Worm (Caenorhabditis elegans) whole organism, late embryonic: ENCODE results near the gene lys-5.

Experiments used
- C08G9.2 ChIP-seq: sonication (generic microtip); optimal IDR thresholded peaks from 2 replicates; lab custom pipeline; 2016; ENCODE audit warnings: mild to moderate bottlenecking, missing genetic modification characterization, moderate library complexity, missing compliant biosample characterization
- F13H6.1 ChIP-seq: sonication (generic microtip); optimal IDR thresholded peaks from 2 replicates; lab custom pipeline; 2016; ENCODE audit warnings: missing genetic modification characterization, missing compliant biosample characterization
- K09A11.1 ChIP-seq: sonication (generic microtip); optimal IDR thresholded peaks from 2 replicates; lab custom pipeline; 2017; ENCODE audit warnings: antibody characterized with exemption, mild to moderate bottlenecking, missing genetic modification characterization, missing compliant biosample characterization; ENCODE audit not compliant: insufficient read depth
- Y22D7AL.16 ChIP-seq: sonication (generic microtip); optimal IDR thresholded peaks from 2 replicates; lab custom pipeline; 2016; ENCODE audit warnings: missing genetic modification characterization, missing compliant biosample characterization
- ama-1 ChIP-seq: fragments of 150-350 bp; optimal IDR thresholded peaks from 2 replicates; lab custom pipeline; 2014
- ceh-18 ChIP-seq: sonication (generic microtip); optimal IDR thresholded peaks from 2 replicates; lab custom pipeline; 2016; ENCODE audit warnings: missing genetic modification characterization, missing compliant biosample characterization
- ceh-2 ChIP-seq: sonication (generic microtip); optimal IDR thresholded peaks from 2 replicates; lab custom pipeline; 2016; ENCODE audit warnings: missing genotype, missing genetic modification characterization, missing compliant biosample characterization
- ceh-22 ChIP-seq: sonication (generic microtip); optimal IDR thresholded peaks from 2 replicates; lab custom pipeline; 2017; ENCODE audit warnings: missing biosample characterization, missing genetic modification characterization
- ceh-30 ChIP-seq: fragments of 150-350 bp; optimal IDR thresholded peaks from 2 replicates; lab custom pipeline; 2014; ENCODE audit warnings: missing biosample characterization, missing genetic modification characterization
- ceh-31 ChIP-seq: sonication (generic microtip); optimal IDR thresholded peaks from 2 replicates; lab custom pipeline; 2016; ENCODE audit warnings: missing genetic modification characterization, missing compliant biosample characterization
- ceh-48 ChIP-seq: sonication (generic microtip); optimal IDR thresholded peaks from 2 replicates; lab custom pipeline; 2016; ENCODE audit warnings: missing genetic modification characterization, inconsistent platforms, missing compliant biosample characterization
- ceh-9 ChIP-seq: sonication (generic microtip); optimal IDR thresholded peaks from 2 replicates; lab custom pipeline; 2016; ENCODE audit warnings: mild to moderate bottlenecking, missing genetic modification characterization, inconsistent platforms, missing compliant biosample characterization
- dmd-4 ChIP-seq: sonication (generic microtip); optimal IDR thresholded peaks from 2 replicates; lab custom pipeline; 2016; ENCODE audit warnings: borderline replicate concordance, missing genetic modification characterization, missing compliant biosample characterization
- dve-1 ChIP-seq: sonication (generic microtip); optimal IDR thresholded peaks from 2 replicates; lab custom pipeline; 2017; ENCODE audit warnings: antibody characterized with exemption, mild to moderate bottlenecking, missing genetic modification characterization, missing compliant biosample characterization
- elt-4 ChIP-seq: sonication (generic microtip); optimal IDR thresholded peaks from 2 replicates; lab custom pipeline; 2016; ENCODE audit warnings: missing genetic modification characterization, missing compliant biosample characterization
- ets-4 ChIP-seq: sonication (generic microtip); optimal IDR thresholded peaks from 2 replicates; lab custom pipeline; 2016; ENCODE audit warnings: missing genetic modification characterization, missing compliant biosample characterization
- eyg-1 ChIP-seq: sonication (generic microtip); optimal IDR thresholded peaks from 2 replicates; lab custom pipeline; 2016; ENCODE audit warnings: missing genotype, missing genetic modification characterization, missing compliant biosample characterization
- fkh-10 ChIP-seq: fragments of 150-350 bp; optimal IDR thresholded peaks from 2 replicates; lab custom pipeline; 2014; ENCODE audit warnings: missing biosample characterization, missing genetic modification reagents, missing genetic modification characterization
- gmeb-2 ChIP-seq: sonication (generic microtip); optimal IDR thresholded peaks from 2 replicates; lab custom pipeline; 2016; ENCODE audit warnings: missing genetic modification characterization, inconsistent platforms, missing compliant biosample characterization
- hlh-15 ChIP-seq: sonication (generic microtip); optimal IDR thresholded peaks from 2 replicates; lab custom pipeline; 2016; ENCODE audit warnings: missing genetic modification characterization, missing compliant biosample characterization
- hlh-8 ChIP-seq: sonication (generic microtip); optimal IDR thresholded peaks from 2 replicates; lab custom pipeline; 2016; ENCODE audit warnings: missing genotype, missing genetic modification characterization, missing compliant biosample characterization
- lim-6 ChIP-seq: sonication (generic microtip); optimal IDR thresholded peaks from 2 replicates; lab custom pipeline; 2016; ENCODE audit warnings: missing genetic modification characterization, missing compliant biosample characterization
- madf-2 ChIP-seq: sonication (generic microtip); optimal IDR thresholded peaks from 2 replicates; lab custom pipeline; 2017; ENCODE audit warnings: missing genetic modification characterization, missing compliant biosample characterization
- mec-3 ChIP-seq: sonication (generic microtip); optimal IDR thresholded peaks from 2 replicates; lab custom pipeline; 2016; ENCODE audit warnings: borderline replicate concordance, missing genetic modification characterization, missing compliant biosample characterization
- nfya-1 ChIP-seq: sonication (generic microtip); optimal IDR thresholded peaks from 2 replicates; lab custom pipeline; 2017; ENCODE audit warnings: missing genetic modification characterization, mild to moderate bottlenecking, missing compliant biosample characterization, antibody characterized with exemption, moderate library complexity
- nhr-232 ChIP-seq: sonication (generic microtip); optimal IDR thresholded peaks from 2 replicates; lab custom pipeline; 2016; ENCODE audit warnings: missing genetic modification characterization, missing compliant biosample characterization
- npax-4 ChIP-seq: sonication (generic microtip); optimal IDR thresholded peaks from 2 replicates; lab custom pipeline; 2016; ENCODE audit warnings: missing genetic modification characterization, missing compliant biosample characterization
- pag-3 ChIP-seq: sonication (generic microtip); optimal IDR thresholded peaks from 2 replicates; lab custom pipeline; 2016; ENCODE audit warnings: missing compliant biosample characterization, missing genetic modification characterization, borderline replicate concordance
- pha-4 ChIP-seq: fragments of 150-350 bp; optimal IDR thresholded peaks from 2 replicates; lab custom pipeline; 2018; ENCODE audit warnings: missing biosample characterization, missing genetic modification reagents, missing genetic modification characterization
- pros-1 ChIP-seq: fragments of 150-350 bp; optimal IDR thresholded peaks from 2 replicates; lab custom pipeline; 2014; ENCODE audit warnings: missing biosample characterization, missing genetic modification reagents, missing genetic modification characterization
- ref-2 ChIP-seq: sonication (generic microtip); optimal IDR thresholded peaks from 2 replicates; lab custom pipeline; 2016; ENCODE audit warnings: missing genetic modification characterization, missing compliant biosample characterization
- rnt-1 ChIP-seq: sonication (generic microtip); optimal IDR thresholded peaks from 2 replicates; lab custom pipeline; 2016; ENCODE audit warnings: missing genetic modification characterization, missing compliant biosample characterization
- sox-4 ChIP-seq: sonication (generic microtip); optimal IDR thresholded peaks from 2 replicates; lab custom pipeline; 2017; ENCODE audit warnings: mild to moderate bottlenecking, missing genetic modification characterization, inconsistent platforms, missing compliant biosample characterization
- tbx-7 ChIP-seq: sonication (generic microtip); optimal IDR thresholded peaks from 2 replicates; lab custom pipeline; 2016; ENCODE audit warnings: missing genotype, missing genetic modification characterization, missing compliant biosample characterization
- ttx-3 ChIP-seq: sonication (generic microtip); optimal IDR thresholded peaks from 2 replicates; lab custom pipeline; 2016; ENCODE audit warnings: missing genetic modification reagents, missing genetic modification characterization, missing compliant biosample characterization
- unc-3 ChIP-seq, 2 experiments: fragments of 200-800 bp in 1 of 2; sonication (Bioruptor generic) in 1 of 2; sonication (generic microtip) in 1 of 2; conservative IDR thresholded peaks in 1 of 2; optimal IDR thresholded peaks in 1 of 2; 2 replicates each; pipeline versions ENCODE4 v1.3.6 to Lab custom; 2016 to 2022; ENCODE audit warnings: missing compliant biosample characterization in 2 of 2, missing genetic modification characterization in 2 of 2, missing genetic modification reagents in 1 of 2
- unc-55 ChIP-seq: sonication (generic microtip); optimal IDR thresholded peaks from 2 replicates; lab custom pipeline; 2017; ENCODE audit warnings: missing biosample characterization, missing genetic modification reagents, missing genetic modification characterization
- zip-5 ChIP-seq: sonication (generic microtip); optimal IDR thresholded peaks from 2 replicates; lab custom pipeline; 2016; ENCODE audit warnings: missing genetic modification characterization, missing compliant biosample characterization

The lys-5 gene

DNA sequence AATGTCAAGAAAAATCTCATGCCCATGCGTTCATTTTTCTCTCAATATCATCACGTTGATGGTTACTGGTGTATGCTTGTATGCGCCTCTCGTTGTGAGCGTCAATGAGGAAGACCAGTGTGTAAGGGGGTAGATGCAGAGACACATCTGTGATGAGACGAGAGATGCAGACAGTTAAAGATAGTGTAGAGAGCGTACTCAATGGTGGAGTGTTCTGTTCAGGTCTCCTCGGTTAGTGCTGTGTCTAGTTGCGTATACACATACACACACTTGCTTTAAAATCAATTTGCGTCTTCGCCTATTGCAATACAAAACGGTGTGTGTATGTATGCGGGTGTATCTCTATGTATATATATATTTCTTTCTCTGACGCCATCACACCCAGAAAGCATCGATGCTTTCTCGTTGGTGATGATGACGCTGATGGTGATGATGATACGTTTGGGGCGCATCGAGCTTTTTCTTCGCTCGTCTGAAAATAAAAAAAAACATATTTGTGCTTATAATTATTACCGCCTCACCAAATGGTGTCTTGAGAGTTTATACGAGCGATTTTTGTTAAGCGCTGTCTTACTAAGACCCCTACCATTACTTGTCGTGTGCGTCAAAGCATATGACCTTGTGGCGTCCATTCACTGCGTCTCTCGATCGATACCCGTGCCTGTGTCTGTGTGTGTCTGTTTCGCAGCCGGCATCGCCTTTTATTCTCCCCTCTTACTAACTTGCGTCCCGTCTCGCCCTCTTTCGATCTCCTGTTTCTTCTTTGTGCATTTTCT is 31.8 kb downstream of the lys-5 start, which contains the start of gene F40F11.3 (continued):
- TF ChIP-seq ref-2 (peak; percentile 80), madf-2 (tag; lab: Kevin White, UChicago) (no peak), pros-1 (tag; lab: Kevin White, UChicago) (peak; percentile 76), ceh-48 (tag; lab: Kevin White, UChicago) (peak; percentile 33), F13H6.1 (tag; lab: Kevin White, UChicago) (peak; percentile 24), unc-55 (peak; percentile 86), ceh-22 (tag; lab: Kevin White, UChicago) (peak; percentile 86), lim-6 (peak; percentile 30), dmd-4 (tag; lab: Kevin White, UChicago) (no peak), pha-4 (tag; lab: Kevin White, UChicago) (no peak), K09A11.1 (peak; percentile 1)

DNA sequence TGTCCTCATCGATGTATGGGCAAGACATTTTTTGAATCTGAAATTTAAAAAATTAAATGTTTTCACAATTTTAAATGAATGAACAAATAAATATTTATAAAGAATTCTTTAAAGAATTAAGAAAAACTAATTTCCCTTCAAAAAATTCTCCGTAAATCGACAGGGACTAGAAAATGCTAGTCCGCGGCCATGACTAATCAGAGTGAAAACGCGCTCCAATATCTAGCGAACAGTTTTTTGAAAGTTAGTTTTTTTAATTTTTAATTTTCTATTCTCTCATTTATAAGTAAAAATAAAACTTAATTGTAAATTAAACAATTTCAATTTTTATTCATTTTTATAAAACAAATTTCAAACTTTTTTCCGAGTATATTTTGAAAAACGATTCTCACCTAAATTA is 32.6 kb downstream of the lys-5 start:
- TF ChIP-seq ref-2 (no peak), dmd-4 (tag; lab: Kevin White, UChicago) (no peak), ets-4 (tag; lab: Kevin White, UChicago) (peak; percentile 44), unc-3 (GFP tag; conservative IDR thresholded peaks at IDR 0.05; lab: Robert Waterston, UW) (no peak), unc-3 (tag; optimal IDR thresholded peaks at IDR 0.05; lab: Kevin White, UChicago) (no peak), pros-1 (tag; lab: Kevin White, UChicago) (no peak), C08G9.2 (peak; percentile 55), nhr-232 (no peak), ceh-9 (tag; lab: Kevin White, UChicago) (no peak), lim-6 (no peak), zip-5 (peak; percentile 66), ceh-2 (tag; lab: Kevin White, UChicago) (peak; percentile 36), gmeb-2 (no peak), ceh-31 (tag; lab: Kevin White, UChicago) (peak; percentile 12)
- TF ChIP-seq, all 69 proteins: peak for 5

DNA sequence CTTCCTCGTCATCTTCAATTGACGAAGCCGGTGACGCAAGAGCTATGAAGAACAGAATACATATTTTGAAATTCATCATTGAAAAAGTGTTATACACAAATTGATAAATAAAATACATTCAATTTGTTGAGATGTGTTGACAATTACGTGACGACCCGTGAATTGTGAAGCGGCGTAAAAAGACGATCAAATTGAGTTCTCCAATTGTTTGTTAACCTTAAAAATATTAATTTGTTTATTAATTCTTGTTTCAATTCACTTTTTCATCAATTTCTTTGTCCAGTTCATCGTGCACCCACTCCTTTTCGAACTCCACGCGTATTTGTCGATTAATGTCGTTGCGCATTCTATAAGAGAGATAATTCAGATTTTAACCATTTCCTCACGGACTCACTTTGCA is 33.2 kb downstream of the lys-5 start, which contains the start of gene spe-36:
spe-36 (minus strand) TSS at position 101 of the 400 bp plus-strand sequence.
- TF ChIP-seq hlh-8 (tag; lab: Kevin White, UChicago): no peak
- no peak for TF ChIP-seq fkh-10 (GFP tag; lab: Kevin White, UChicago)
- no peak for TF ChIP-seq hlh-15 (tag; lab: Kevin White, UChicago)
- no peak for TF ChIP-seq ceh-48 (tag; lab: Kevin White, UChicago)
- no peak for TF ChIP-seq npax-4 (tag; lab: Kevin White, UChicago)
- TF ChIP-seq eyg-1 (tag; lab: Kevin White, UChicago): no peak
- TF ChIP-seq ceh-30 (tag; lab: Kevin White, UChicago): no peak
- no peak for TF ChIP-seq nfya-1 (tag; lab: Kevin White, UChicago)
- no peak for TF ChIP-seq mec-3 (tag; lab: Kevin White, UChicago)

DNA sequence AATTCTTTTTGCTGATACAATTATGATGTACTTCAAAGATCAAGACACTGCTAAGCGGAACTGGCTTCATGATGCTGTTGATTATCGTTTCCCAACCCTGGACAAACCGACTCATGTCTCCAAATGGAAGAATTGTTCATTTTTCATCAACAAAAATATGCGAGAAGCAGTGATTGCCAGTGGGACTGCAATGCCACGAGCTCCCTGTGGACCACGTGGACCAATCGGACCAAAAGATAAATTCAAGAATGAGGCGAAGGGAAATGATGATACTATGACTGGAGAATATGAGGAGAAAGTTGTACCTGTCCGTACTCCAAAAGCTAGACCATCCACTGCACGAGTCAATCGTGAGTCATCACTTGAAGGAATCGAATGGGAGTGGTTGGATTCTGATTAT is 38.9 kb downstream of the lys-5 start:
- no peak for TF ChIP-seq tbx-7 (tag; lab: Kevin White, UChicago)
- no peak for TF ChIP-seq ttx-3 (tag; lab: Kevin White, UChicago)
- no peak for TF ChIP-seq gmeb-2
- TF ChIP-seq unc-55: no peak
- TF ChIP-seq Y22D7AL.16 (tag; lab: Kevin White, UChicago): no peak
- TF ChIP-seq ceh-2 (tag; lab: Kevin White, UChicago): no peak
- TF ChIP-seq ama-1 (lab: Kevin White, UChicago): no peak
- no peak for TF ChIP-seq ceh-18
- no peak for TF ChIP-seq nfya-1 (tag; lab: Kevin White, UChicago)

DNA sequence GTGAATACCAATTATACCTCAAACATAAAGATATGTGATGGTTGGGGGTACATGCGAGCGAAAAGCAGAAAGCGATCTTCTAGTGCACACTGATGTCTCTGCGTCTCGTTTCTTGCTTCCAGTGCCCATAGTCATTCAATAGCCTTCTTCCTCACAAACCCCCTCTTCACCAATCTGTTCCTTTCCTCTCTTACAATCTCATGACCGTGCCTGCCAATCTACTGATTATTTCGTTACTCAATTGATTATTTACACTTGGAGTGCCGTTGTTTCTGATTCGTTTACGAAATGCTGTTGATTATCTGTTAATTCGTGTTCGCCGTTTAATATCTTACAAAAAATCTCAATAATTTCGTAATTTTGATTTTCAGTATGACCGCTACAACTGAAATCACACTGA is 40.5 kb downstream of the lys-5 start:
- no peak for TF ChIP-seq elt-4 (tag; lab: Kevin White, UChicago)
- TF ChIP-seq rnt-1 (tag; lab: Kevin White, UChicago): no peak
- TF ChIP-seq K09A11.1: no peak
- TF ChIP-seq ceh-22 (tag; lab: Kevin White, UChicago): no peak
- TF ChIP-seq fkh-10 (GFP tag; lab: Kevin White, UChicago): no peak
- TF ChIP-seq ceh-48 (tag; lab: Kevin White, UChicago): no peak
- no peak for TF ChIP-seq sox-4 (tag; lab: Kevin White, UChicago)
- TF ChIP-seq pag-3 (tag; lab: Kevin White, UChicago): no peak
- TF ChIP-seq dve-1 (tag; lab: Kevin White, UChicago): no peak
